Worm (Caenorhabditis elegans) whole organism, L4/young adult: Measurements from ENCODE around the gene gcl-1.

ENCODE experiments used
- W03F9.2 ChIP-seq: fragments of 150-350 bp; optimal IDR thresholded peaks from 2 replicates; lab custom pipeline; 2014; ENCODE audit warnings: missing biosample characterization, missing genetic modification characterization
- dao-5 ChIP-seq: sonication (generic microtip); optimal IDR thresholded peaks from 2 replicates; lab custom pipeline; 2016; ENCODE audit warnings: missing genotype, missing genetic modification characterization, moderate library complexity, missing compliant biosample characterization
- him-1 ChIP-seq: sonication (generic microtip); optimal IDR thresholded peaks from 2 replicates; lab custom pipeline; 2016; ENCODE audit warnings: missing genotype, missing genetic modification reagents, missing genetic modification characterization, missing compliant biosample characterization

Gene gcl-1

DNA sequence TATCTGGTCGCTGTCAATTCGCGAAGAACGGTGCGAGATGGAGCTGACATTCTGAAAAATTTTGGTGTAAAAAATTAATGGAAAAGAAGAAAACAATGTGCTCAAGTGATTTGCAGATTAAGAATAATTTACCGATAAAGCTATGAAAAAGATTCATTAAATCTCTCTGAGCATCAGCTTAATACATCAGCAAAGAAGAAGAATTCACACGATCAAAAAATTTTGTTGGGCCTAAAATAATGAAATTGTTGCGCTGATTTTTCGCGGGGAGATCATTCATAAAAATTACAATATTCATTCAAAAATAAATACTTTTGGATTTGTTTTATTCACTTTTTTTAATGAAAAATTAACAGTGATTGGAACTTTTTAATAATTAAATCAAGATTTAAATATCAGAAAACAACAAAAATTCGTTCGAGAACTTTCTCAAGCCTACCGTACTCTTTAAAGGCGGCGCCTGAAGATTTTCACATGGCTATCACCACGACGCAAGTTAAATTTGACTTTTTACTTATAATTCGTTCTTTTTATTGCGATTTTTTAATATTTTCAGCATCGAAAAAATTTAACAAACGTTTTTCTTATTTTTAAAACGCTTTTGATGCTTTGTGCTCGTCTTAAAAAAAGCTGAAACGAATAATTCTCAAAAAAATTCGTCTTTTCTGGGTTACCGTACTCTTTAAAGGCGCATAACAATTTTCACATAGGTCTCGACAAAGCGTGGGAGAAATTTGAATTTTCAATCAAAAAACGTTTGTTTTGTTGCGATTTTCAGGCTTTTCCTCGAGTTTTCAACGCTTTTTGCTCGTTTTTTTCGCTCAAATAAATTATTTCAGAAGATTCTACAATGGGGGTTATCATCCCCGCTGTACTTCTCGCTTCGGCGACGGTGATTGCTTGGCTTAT is 12.0 kb downstream of the gcl-1 start, which contains the start of the genes memi-2 and cyp-31A5:
TSS of gene memi-2 (minus strand) at position 51 of the 909 bp plus-strand sequence.
TSS of gene cyp-31A5 (plus strand) at position 834 of the 909 bp plus-strand sequence.
- TF ChIP-seq dao-5, result no peak
- TF ChIP-seq W03F9.2 (tag; lab: Kevin White, UChicago), result no peak
- TF ChIP-seq him-1 (tag; lab: Kevin White, UChicago), result no peak

DNA sequence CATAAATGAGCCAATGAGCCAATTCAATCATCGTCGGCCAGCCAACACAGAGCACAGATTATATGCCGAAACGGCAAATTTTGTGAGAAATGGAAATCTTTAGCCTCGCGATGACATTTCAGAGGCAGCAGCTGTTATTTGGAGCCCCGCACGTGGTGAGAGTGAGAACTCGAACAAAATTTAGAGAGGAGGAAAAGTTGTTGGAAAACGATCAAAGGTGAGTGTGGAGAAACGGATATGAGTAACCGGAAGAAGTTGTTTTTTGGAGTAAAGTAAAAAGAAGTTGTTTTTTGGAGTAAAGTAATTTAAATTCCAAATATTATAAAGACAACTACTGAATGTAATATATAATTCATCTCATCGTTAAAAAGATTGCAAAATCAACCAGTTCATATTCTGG is 14.0 kb downstream of the gcl-1 start, which contains the start of gene Y62E10A.13:
TSS of gene Y62E10A.13 (minus strand) at position 326 of the 400 bp plus-strand sequence.
- TF ChIP-seq W03F9.2 (tag; lab: Kevin White, UChicago) (no peak), dao-5 (no peak)

DNA sequence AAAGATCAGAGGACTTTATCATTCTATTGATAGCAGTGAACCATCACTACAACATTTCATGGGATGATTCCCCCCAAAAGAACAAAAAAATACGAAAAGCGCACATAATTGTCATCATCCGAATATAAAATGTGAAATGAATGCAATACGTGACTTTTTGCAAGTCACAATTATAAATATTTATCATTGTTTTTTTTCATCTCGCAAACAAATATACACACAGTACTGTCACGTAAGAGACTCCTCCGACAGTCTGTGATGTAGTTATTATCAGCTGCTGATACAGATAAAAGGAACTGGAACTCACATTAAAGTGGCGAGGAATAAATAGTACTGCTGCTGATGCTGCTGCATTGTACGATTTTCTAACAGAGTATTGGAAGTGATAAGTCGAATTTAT is 16.3 kb downstream of the gcl-1 start:
- no peak for TF ChIP-seq dao-5
- TF ChIP-seq him-1 (tag; lab: Kevin White, UChicago), result no peak
- TF ChIP-seq W03F9.2 (tag; lab: Kevin White, UChicago), result no peak

DNA sequence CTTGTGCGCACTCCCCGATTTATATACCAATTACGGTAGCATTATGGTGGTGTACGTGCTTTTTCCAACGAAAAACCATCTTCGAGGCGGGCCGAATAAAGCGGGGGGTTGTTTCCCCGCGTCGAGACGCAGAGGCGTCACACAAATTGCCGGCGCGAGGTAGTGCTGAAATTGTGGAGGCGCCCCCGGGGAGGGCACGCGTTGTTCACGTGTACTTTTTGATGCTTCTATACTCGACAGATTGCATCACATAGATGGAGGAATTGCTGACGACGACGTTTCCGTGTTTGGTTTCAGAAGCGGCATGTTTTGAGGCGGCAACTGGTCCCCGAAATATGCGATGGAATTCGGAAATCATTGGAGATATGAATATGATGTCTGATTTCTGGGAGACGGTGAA is 17.4 kb downstream of the gcl-1 start:
- TF ChIP-seq dao-5 (no peak), him-1 (tag; lab: Kevin White, UChicago) (peak; percentile 67), W03F9.2 (tag; lab: Kevin White, UChicago) (no peak)

DNA sequence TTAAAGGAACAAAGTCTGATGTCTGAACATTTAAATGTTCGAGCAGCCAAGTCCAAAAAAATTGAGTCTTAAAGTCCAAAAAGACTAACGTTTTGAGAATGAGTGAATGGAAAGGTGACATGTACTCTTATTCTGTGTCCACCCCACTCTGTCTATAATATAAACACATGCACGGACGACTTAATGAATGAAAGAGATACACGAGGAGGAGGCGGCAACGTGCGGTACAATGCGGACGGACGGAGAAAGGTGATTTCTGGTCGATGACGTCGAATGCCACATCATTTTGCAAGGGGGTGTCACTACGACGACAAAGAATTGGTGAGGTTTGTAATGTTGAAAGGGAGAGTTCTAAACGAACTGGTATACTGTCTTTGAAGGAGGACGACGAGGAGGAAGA is 18.0 kb downstream of the gcl-1 start:
- no peak for TF ChIP-seq dao-5
- TF ChIP-seq W03F9.2 (tag; lab: Kevin White, UChicago), result no peak
- TF ChIP-seq him-1 (tag; lab: Kevin White, UChicago), result no peak

DNA sequence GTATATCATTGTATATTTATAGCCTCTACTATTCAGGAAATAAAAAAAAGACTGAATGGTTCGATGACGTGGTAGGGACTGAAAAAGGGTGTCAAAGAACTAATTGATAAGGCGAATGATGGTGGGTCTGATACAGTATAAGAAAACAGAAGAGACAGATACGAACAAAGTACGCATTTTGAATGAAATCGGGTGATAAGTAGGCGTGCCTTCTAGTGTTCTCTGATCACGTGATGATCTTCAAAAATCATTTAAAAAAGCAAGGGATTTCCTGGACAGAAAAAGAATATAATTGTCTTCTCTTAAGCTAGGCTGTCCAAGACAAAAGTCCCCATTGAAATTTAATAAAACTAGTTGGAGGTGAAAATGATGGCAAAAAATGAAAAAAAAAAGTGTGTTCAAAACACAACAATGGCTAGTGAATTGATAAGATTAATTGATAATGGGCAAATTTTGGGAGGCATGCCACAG is 19.4 kb downstream of the gcl-1 start:
- no peak for TF ChIP-seq him-1 (tag; lab: Kevin White, UChicago)
- TF ChIP-seq W03F9.2 (tag; lab: Kevin White, UChicago), result peak; percentile 21
- TF ChIP-seq dao-5, result no peak

DNA sequence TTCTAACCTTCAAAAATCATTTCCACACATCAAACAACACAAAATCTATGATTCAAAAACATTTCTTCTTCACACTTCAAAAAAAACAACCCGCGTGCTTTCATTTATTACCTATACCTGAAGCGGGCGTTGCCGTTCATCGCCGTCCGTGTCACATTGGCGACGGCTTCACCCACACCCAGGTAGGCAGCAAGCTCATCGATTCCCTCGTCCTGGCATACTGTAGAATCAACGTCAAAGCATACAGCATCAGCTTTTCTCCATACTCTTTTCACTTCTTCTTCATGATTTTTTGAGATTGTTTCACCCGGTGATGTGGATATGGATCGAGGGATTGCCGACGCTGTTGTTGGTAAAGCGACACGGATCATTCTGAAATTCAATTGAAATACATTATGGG is 20.5 kb downstream of the gcl-1 start:
- TF ChIP-seq him-1 (tag; lab: Kevin White, UChicago), result no peak
- TF ChIP-seq W03F9.2 (tag; lab: Kevin White, UChicago), result no peak

DNA sequence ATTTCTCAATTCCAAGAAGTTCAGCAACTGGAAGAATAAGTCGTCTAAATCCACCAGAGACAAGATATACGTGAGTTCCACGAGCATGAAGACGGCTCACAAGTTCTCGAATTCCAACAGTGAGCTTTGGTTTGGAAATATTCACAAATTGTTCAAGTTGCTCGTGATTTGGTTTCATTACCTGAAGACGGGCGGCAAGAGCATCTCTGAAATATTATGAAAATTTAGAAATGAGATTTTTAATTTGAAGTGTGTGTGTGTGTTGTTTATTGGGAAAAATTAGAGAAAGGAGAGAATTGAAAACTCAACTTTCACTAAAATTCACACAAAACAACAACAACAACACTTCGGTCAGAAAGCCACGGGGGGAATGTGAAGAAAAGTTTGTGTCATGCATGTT is 21.9 kb downstream of the gcl-1 start:
- TF ChIP-seq him-1 (tag; lab: Kevin White, UChicago), result no peak
- no peak for TF ChIP-seq W03F9.2 (tag; lab: Kevin White, UChicago)
- TF ChIP-seq dao-5, result no peak

DNA sequence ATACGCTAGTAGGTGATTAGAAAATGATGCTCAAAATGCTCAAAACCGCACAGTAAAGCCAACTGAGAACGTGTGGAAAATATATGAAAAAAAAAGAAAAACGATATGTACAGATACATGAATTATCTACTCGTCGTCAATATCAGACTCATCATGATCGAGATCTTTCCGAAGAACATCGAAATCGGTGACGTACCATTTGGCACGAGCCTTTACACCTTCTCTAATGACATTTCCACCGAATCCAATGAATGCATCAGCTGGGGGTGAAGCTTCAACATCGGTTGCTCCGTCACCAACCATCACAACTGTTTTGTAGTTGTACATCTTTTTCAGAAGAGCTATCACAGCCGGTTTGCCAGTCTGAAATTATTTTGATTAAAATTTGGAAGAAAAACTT is 23.5 kb downstream of the gcl-1 start:
- TF ChIP-seq dao-5 (no peak), W03F9.2 (tag; lab: Kevin White, UChicago) (no peak), him-1 (tag; lab: Kevin White, UChicago) (no peak)

DNA sequence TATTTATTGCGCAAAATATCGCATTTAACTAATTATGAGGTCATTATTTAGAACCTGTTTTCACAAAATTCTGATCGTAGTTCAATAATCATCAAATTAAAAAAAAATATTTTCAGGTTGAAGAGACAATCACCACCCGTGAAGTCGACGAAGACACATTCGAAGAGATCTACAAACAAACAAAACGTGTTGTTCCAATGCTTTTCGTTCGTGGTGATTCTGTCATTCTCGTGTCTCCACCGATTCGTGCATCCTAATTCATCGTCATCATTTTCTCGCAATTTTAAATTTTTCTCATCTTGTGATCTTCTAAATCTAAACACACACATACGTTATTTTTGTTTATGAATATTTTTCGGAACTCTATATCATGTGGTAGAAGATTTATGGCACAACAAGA is 23.9 kb downstream of the gcl-1 start:
- TF ChIP-seq dao-5 (no peak), him-1 (tag; lab: Kevin White, UChicago) (peak; percentile 42), W03F9.2 (tag; lab: Kevin White, UChicago) (no peak)

DNA sequence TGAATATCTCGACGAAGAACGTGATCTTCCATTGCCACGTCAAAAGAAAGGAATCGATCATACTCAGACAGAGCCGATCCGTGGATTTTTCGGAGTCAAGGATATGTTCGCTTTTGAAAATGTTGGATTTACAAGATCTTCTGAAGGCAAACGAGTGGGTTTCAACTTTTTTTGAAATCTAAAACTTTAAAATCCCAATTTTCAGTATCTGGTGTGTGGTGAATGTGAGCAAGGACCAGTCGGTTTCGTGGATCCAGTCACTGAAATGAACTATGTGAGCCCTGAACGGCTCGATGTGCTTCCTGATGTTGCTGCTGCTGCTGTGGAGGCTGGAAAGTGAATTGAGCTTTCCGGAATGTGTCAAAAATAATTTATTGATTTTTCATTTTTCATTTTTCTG is 25.8 kb downstream of the gcl-1 start, which contains the start of gene lsm-3:
TSS of gene lsm-3 (plus strand) at position 301 of the 400 bp plus-strand sequence.
- TF ChIP-seq him-1 (tag; lab: Kevin White, UChicago) (no peak), W03F9.2 (tag; lab: Kevin White, UChicago) (no peak), dao-5 (no peak)

DNA sequence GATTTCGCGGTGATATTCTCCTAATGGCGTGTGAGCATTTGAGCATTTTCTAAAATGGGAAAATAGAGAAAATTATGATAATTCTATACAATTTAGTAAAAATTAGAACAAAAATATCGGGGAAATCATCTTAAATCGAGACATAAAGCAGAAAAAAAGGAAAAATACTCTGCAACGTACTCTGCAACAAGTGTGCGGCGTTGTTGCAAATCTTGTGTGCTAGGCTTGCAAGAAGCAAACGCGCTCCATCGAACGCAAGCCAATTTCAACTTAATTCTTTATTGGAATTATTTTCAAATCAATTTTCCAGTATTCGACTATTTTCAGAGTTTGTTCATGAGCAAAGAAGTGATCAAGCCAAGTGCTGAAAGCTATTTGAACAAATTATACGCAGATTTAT is 26.7 kb downstream of the gcl-1 start, which contains the start of the genes Y62E10A.20, Y62E10A.23 and mdt-9:
TSS of gene Y62E10A.20 (minus strand) at position 49 of the 400 bp plus-strand sequence.
TSS of gene Y62E10A.23 (plus strand) at position 282 of the 400 bp plus-strand sequence.
TSS of gene mdt-9 (plus strand) at position 338 of the 400 bp plus-strand sequence.
- TF ChIP-seq W03F9.2 (tag; lab: Kevin White, UChicago), result peak; percentile 85
- peak; percentile 22 for TF ChIP-seq him-1 (tag; lab: Kevin White, UChicago)
- no peak for TF ChIP-seq dao-5

DNA sequence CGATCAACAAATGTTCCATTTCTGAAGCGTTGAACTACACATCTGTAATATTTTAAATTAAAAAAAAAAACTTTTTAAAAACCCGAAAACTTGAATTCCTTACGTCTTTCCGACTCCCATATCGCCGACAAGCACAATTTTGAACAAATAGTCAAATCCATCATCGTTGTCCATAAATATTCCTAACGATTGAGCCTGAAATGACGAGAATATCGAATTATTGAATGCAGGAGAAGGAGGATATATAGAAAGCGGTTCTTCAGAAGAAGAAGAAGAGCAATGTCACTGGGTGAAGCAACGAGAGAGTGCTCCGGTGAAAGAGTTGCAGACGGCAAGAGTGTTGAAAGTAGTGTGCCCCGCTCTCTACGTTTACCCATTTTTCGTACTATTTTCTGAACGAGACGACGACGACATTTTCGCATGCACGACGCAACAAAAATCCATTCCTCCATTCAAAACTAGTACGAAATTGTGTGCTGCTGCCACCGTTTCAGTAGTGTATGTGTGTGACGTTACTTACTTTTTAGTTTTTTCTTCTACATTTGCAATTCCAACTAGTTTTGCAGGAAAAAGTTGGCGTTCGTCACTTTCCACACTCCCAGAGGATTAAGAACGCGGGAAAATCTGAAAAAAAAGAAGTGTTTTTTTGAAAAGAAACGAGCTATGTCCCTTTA is 28.8 kb downstream of the gcl-1 start, which contains the start of gene rab-19:
TSS of gene rab-19 (minus strand) at position 624 of the 674 bp plus-strand sequence.
- TF ChIP-seq W03F9.2 (tag; lab: Kevin White, UChicago), result no peak
- TF ChIP-seq dao-5, result no peak
- no peak for TF ChIP-seq him-1 (tag; lab: Kevin White, UChicago)
